Worm (Caenorhabditis elegans) whole organism, L4/young adult: ENCODE measurements around the gene ztf-7.

Source experiments
- W03F9.2 ChIP-seq: fragments of 150-350 bp; optimal IDR thresholded peaks from 2 replicates; lab custom pipeline; 2014; ENCODE audit warnings: missing biosample characterization, missing genetic modification characterization
- dao-5 ChIP-seq: sonication (generic microtip); optimal IDR thresholded peaks from 2 replicates; lab custom pipeline; 2016; ENCODE audit warnings: missing genotype, missing genetic modification characterization, moderate library complexity, missing compliant biosample characterization
- him-1 ChIP-seq: sonication (generic microtip); optimal IDR thresholded peaks from 2 replicates; lab custom pipeline; 2016; ENCODE audit warnings: missing genotype, missing genetic modification reagents, missing genetic modification characterization, missing compliant biosample characterization

ce11 chrV:9777645-9778044 lies 11.9 kb downstream of the ztf-7 start, which contains the start of gene smg-4:
- TF ChIP-seq W03F9.2 (tag; lab: Kevin White, UChicago), result no peak
- no peak for TF ChIP-seq dao-5
- TF ChIP-seq him-1, result no peak
